Worm (Caenorhabditis elegans) whole organism, young adult: Measurements from ENCODE around the gene C35B1.8.

Experiments used
- dox-1 ChIP-seq: fragments of 200-800 bp; sonication (Bioruptor generic); IDR thresholded peaks from 2 replicates; pipeline ENCODE4 v1.3.6; 2022; ENCODE audit warnings: missing genetic modification reagents, missing genetic modification characterization, missing compliant biosample characterization
- lsl-1 ChIP-seq: fragments of 200-800 bp; sonication (Bioruptor generic); optimal IDR thresholded peaks from 2 replicates; lab custom pipeline; 2018; ENCODE audit warnings: mild to moderate bottlenecking, missing genetic modification characterization, moderate library complexity, missing compliant biosample characterization
- nfya-1 ChIP-seq: sonication (generic microtip); optimal IDR thresholded peaks from 2 replicates; lab custom pipeline; 2017; ENCODE audit warnings: antibody characterized with exemption, missing compliant biosample characterization, missing genetic modification characterization, borderline replicate concordance; ENCODE audit not compliant: insufficient read depth

DNA sequence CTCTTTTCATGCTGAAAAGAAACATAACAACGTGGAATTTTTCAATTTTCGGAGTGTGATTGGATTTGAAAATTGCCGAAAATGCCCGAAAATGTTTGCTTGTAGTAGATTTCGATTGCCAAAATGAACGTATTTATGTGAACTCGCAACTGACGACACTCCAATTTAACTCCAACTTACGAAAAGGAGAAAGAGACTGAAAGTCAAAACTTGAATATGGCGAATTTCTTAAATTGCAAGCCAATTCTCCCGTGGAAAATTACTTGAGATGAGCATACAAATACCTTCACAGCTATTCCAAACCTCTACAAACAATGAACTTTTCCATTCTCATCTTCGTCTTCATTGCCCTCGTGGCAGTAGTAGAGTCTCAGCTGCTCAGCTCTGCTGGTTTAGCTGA lies 3.8 kb upstream of the C35B1.8 start:
- TF ChIP-seq dox-1 (GFP tag; lab: Robert Waterston, UW) (no peak), lsl-1 (GFP tag; lab: Kevin White, UChicago) (no peak), nfya-1 (tag; lab: Kevin White, UChicago) (no peak)
